Worm (Caenorhabditis elegans) whole organism, L1 larva: Measurements from ENCODE around the gene F39H12.1.

Experiments used
- fkh-10 ChIP-seq: sonication (generic microtip); optimal IDR thresholded peaks from 2 replicates; lab custom pipeline; 2017; ENCODE audit warnings: missing biosample characterization, missing genetic modification reagents, missing genetic modification characterization
- fos-1 ChIP-seq: fragments of 150-350 bp; optimal IDR thresholded peaks from 2 replicates; lab custom pipeline; 2014; ENCODE audit warnings: missing biosample characterization, missing genetic modification characterization
- lin-15B ChIP-seq: fragments of 150-350 bp; sonication (generic microtip); optimal IDR thresholded peaks from 3 replicates; lab custom pipeline; 2014; ENCODE audit warnings: missing biosample characterization, missing genetic modification characterization
- xbp-1 ChIP-seq: sonication (generic microtip); optimal IDR thresholded peaks from 2 replicates; lab custom pipeline; 2016; ENCODE audit warnings: missing genetic modification characterization, missing compliant biosample characterization

ce11 chrX:806515-806914, 28.1 kb upstream of the F39H12.1 start:
- TF ChIP-seq fkh-10 (GFP tag; lab: Kevin White, UChicago) = peak; percentile 99
- peak; percentile 56 for TF ChIP-seq lin-15B (tag; lab: Kevin White, UChicago)
- TF ChIP-seq xbp-1 = peak; percentile 95
- TF ChIP-seq fos-1 = peak; percentile 97
